Worm (Caenorhabditis elegans) whole organism, L1 larva: ENCODE data around the gene efhc-1.

Experiments used
- C34B4.2 ChIP-seq: sonication (generic microtip); optimal IDR thresholded peaks from 2 replicates; lab custom pipeline; 2017; ENCODE audit warnings: mild to moderate bottlenecking, missing genetic modification characterization, missing compliant biosample characterization
- grh-1 ChIP-seq: fragments of 200-800 bp; sonication (Bioruptor generic); IDR thresholded peaks from 2 replicates; pipeline ENCODE4 v1.3.6; 2022; ENCODE audit warnings: missing genetic modification reagents, missing genetic modification characterization, missing compliant biosample characterization
- nhr-28 ChIP-seq: fragments of 150-350 bp; optimal IDR thresholded peaks from 2 replicates; lab custom pipeline; 2014; ENCODE audit warnings: missing biosample characterization, missing genetic modification characterization
- unc-30 ChIP-seq: sonication (generic microtip); optimal IDR thresholded peaks from 2 replicates; lab custom pipeline; 2017; ENCODE audit warnings: missing biosample characterization, missing genetic modification characterization
- ztf-4 ChIP-seq: fragments of 150-350 bp; optimal IDR thresholded peaks from 2 replicates; lab custom pipeline; 2014; ENCODE audit warnings: missing biosample characterization, missing genetic modification characterization

DNA sequence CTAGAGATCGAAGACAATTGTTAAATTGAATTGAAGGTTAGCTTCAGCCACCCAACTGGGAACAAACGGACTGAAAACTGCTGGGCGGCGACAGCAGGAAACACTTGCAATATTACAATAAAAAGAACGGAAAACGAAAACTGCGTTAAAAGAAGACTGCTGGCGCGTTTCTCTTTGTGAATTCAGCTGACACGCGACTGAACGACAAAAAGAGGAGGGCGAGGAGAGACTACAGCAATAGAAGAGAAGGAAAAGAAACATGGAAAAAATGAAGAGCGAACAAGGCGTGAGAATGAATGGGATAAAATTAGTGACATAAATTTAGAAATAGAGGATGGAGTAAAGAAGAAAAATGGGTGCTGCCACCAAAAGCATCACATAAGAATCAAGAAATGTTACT lies 19.5 kb downstream of the efhc-1 start:
- TF ChIP-seq grh-1 (peak; percentile 89), nhr-28 (tag; lab: Kevin White, UChicago) (no peak), C34B4.2 (tag; lab: Kevin White, UChicago) (no peak), ztf-4 (peak; percentile 88), unc-30 (no peak)
